Worm (Caenorhabditis elegans) whole organism, L1 larva: Measurements from ENCODE around the gene Y54G2A.41.

Experiments
- C34B4.2 ChIP-seq: sonication (generic microtip); optimal IDR thresholded peaks from 2 replicates; lab custom pipeline; 2017; ENCODE audit warnings: mild to moderate bottlenecking, missing genetic modification characterization, missing compliant biosample characterization
- Y116A8C.19 ChIP-seq: sonication (generic microtip); optimal IDR thresholded peaks from 2 replicates; lab custom pipeline; 2016; ENCODE audit warnings: missing compliant biosample characterization, missing genetic modification characterization, borderline replicate concordance
- alr-1 ChIP-seq: fragments of 200-800 bp; sonication (Bioruptor generic); optimal IDR thresholded peaks from 2 replicates; lab custom pipeline; 2018; ENCODE audit warnings: borderline replicate concordance, mild to moderate bottlenecking, missing genetic modification characterization, missing compliant biosample characterization
- ama-1 ChIP-seq: fragments of 150-350 bp; optimal IDR thresholded peaks from 2 replicates; lab custom pipeline; 2014
- blmp-1 ChIP-seq: fragments of 150-350 bp; optimal IDR thresholded peaks from 2 replicates; lab custom pipeline; 2014; ENCODE audit warnings: missing biosample characterization, missing genetic modification characterization
- ceh-82 ChIP-seq, 3 experiments: fragments of 150-350 bp in 1 of 3; sonication (generic microtip) in 2 of 3; optimal IDR thresholded peaks; 2 replicates each; lab custom pipeline; 2014 to 2017; ENCODE audit warnings: missing biosample characterization in 3 of 3, missing genetic modification characterization in 3 of 3
- ceh-88 ChIP-seq: fragments of 200-800 bp; sonication (Bioruptor generic); IDR thresholded peaks from 2 replicates; pipeline ENCODE4 v1.3.6; 2022; ENCODE audit warnings: missing genetic modification characterization, missing compliant biosample characterization
- ceh-90 ChIP-seq: sonication (generic microtip); optimal IDR thresholded peaks from 2 replicates; lab custom pipeline; 2016; ENCODE audit warnings: missing genetic modification characterization, missing compliant biosample characterization
- dsc-1 ChIP-seq: sonication (generic microtip); optimal IDR thresholded peaks from 2 replicates; lab custom pipeline; 2016; ENCODE audit warnings: mild to moderate bottlenecking, missing genetic modification characterization, missing compliant biosample characterization
- egl-13 ChIP-seq: sonication (generic microtip); optimal IDR thresholded peaks from 2 replicates; lab custom pipeline; 2016; ENCODE audit warnings: missing genotype, missing genetic modification reagents, missing genetic modification characterization, missing compliant biosample characterization
- elt-2 ChIP-seq: sonication (generic microtip); optimal IDR thresholded peaks from 2 replicates; lab custom pipeline; 2016; ENCODE audit warnings: missing genetic modification characterization, mild to moderate bottlenecking, inconsistent platforms, missing compliant biosample characterization, missing genetic modification reagents
- elt-3 ChIP-seq, 6 experiments: fragments of 150-350 bp in 1 of 6; sonication (generic microtip); optimal IDR thresholded peaks; 2 replicates each; lab custom pipeline; 2017 to 2018; ENCODE audit warnings: missing biosample characterization in 6 of 6, missing genetic modification characterization in 6 of 6, inconsistent platforms in 1 of 6
- ets-5 ChIP-seq: fragments of 200-800 bp; sonication (Bioruptor generic); IDR thresholded peaks from 2 replicates; pipeline ENCODE4 v1.3.6; 2022; ENCODE audit warnings: missing genetic modification characterization, missing compliant biosample characterization
- fkh-10 ChIP-seq: sonication (generic microtip); optimal IDR thresholded peaks from 2 replicates; lab custom pipeline; 2017; ENCODE audit warnings: missing biosample characterization, missing genetic modification reagents, missing genetic modification characterization
- grh-1 ChIP-seq: fragments of 200-800 bp; sonication (Bioruptor generic); IDR thresholded peaks from 2 replicates; pipeline ENCODE4 v1.3.6; 2022; ENCODE audit warnings: missing genetic modification reagents, missing genetic modification characterization, missing compliant biosample characterization
- hlh-17 ChIP-seq: fragments of 200-800 bp; sonication (Bioruptor generic); optimal IDR thresholded peaks from 2 replicates; lab custom pipeline; 2018; ENCODE audit warnings: missing genetic modification characterization, mild to moderate bottlenecking, missing compliant biosample characterization, moderate library complexity, borderline replicate concordance
- hlh-4 ChIP-seq: sonication (generic microtip); optimal IDR thresholded peaks from 2 replicates; lab custom pipeline; 2016; ENCODE audit warnings: mild to moderate bottlenecking, missing genetic modification characterization, missing compliant biosample characterization
- irx-1 ChIP-seq: sonication (generic microtip); optimal IDR thresholded peaks from 2 replicates; lab custom pipeline; 2016; ENCODE audit warnings: missing genetic modification characterization, missing compliant biosample characterization
- lin-13 ChIP-seq: fragments of 150-350 bp; optimal IDR thresholded peaks from 2 replicates; lab custom pipeline; 2014; ENCODE audit warnings: missing biosample characterization, missing genetic modification reagents, missing genetic modification characterization
- lin-14 ChIP-seq: fragments of 200-800 bp; sonication (Bioruptor generic); optimal IDR thresholded peaks from 2 replicates; lab custom pipeline; 2018; ENCODE audit warnings: mild to moderate bottlenecking, missing genetic modification characterization, moderate library complexity, missing compliant biosample characterization
- lin-35 ChIP-seq, 2 experiments: fragments of 150-350 bp; optimal IDR thresholded peaks; 2 replicates each; lab custom pipeline; 2014; ENCODE audit warnings: missing biosample characterization in 2 of 2, missing genetic modification characterization in 2 of 2, missing genetic modification reagents in 2 of 2
- lsy-2 ChIP-seq, 2 experiments: fragments of 150-350 bp; optimal IDR thresholded peaks; 2 replicates each; lab custom pipeline; 2014; ENCODE audit warnings: missing biosample characterization in 2 of 2, missing genetic modification characterization in 2 of 2
- mab-9 ChIP-seq: fragments of 200-800 bp; sonication (Bioruptor generic); IDR thresholded peaks from 2 replicates; pipeline ENCODE4 v1.3.6; 2022; ENCODE audit warnings: missing genetic modification reagents, missing genetic modification characterization, missing compliant biosample characterization
- mdl-1 ChIP-seq, 2 experiments: fragments of 150-350 bp; optimal IDR thresholded peaks; 2 replicates each; lab custom pipeline; 2014 to 2017; ENCODE audit warnings: missing biosample characterization in 2 of 2, missing genetic modification characterization in 2 of 2, inconsistent platforms in 1 of 2
- mef-2 ChIP-seq: fragments of 150-350 bp; optimal IDR thresholded peaks from 2 replicates; lab custom pipeline; 2014; ENCODE audit warnings: missing biosample characterization, missing genetic modification characterization
- mep-1 ChIP-seq: fragments of 150-350 bp; optimal IDR thresholded peaks from 2 replicates; lab custom pipeline; 2014; ENCODE audit warnings: missing biosample characterization, missing genetic modification characterization
- nhr-11 ChIP-seq: fragments of 150-350 bp; optimal IDR thresholded peaks from 2 replicates; lab custom pipeline; 2014; ENCODE audit warnings: missing biosample characterization, missing genetic modification characterization
- nhr-12 ChIP-seq: sonication (generic microtip); optimal IDR thresholded peaks from 2 replicates; lab custom pipeline; 2017; ENCODE audit warnings: missing biosample characterization, missing genetic modification characterization
- nhr-20 ChIP-seq: sonication (generic microtip); optimal IDR thresholded peaks from 2 replicates; lab custom pipeline; 2016; ENCODE audit warnings: mild to moderate bottlenecking, missing genetic modification characterization, missing compliant biosample characterization
- nhr-28 ChIP-seq: fragments of 150-350 bp; optimal IDR thresholded peaks from 2 replicates; lab custom pipeline; 2014; ENCODE audit warnings: missing biosample characterization, missing genetic modification characterization
- nhr-76 ChIP-seq: sonication (generic microtip); optimal IDR thresholded peaks from 2 replicates; lab custom pipeline; 2017; ENCODE audit warnings: missing biosample characterization, missing genetic modification characterization
- nhr-77 ChIP-seq: fragments of 150-350 bp; optimal IDR thresholded peaks from 2 replicates; lab custom pipeline; 2014; ENCODE audit warnings: missing biosample characterization, missing genetic modification characterization
- nhr-85 ChIP-seq: sonication (generic microtip); peaks from one replicate; lab custom pipeline; 2016; ENCODE audit warnings: missing genetic modification characterization, inconsistent platforms, missing compliant biosample characterization
- nhr-90 ChIP-seq: sonication (generic microtip); optimal IDR thresholded peaks from 2 replicates; lab custom pipeline; 2016; ENCODE audit warnings: mild to moderate bottlenecking, missing genetic modification characterization, missing compliant biosample characterization; ENCODE audit not compliant: poor library complexity
- snu-23 ChIP-seq: sonication (generic microtip); optimal IDR thresholded peaks from 2 replicates; lab custom pipeline; 2016; ENCODE audit warnings: missing genetic modification characterization, missing compliant biosample characterization
- sox-4 ChIP-seq: sonication (generic microtip); optimal IDR thresholded peaks from 2 replicates; lab custom pipeline; 2016; ENCODE audit warnings: missing genetic modification characterization, missing compliant biosample characterization
- sptf-1 ChIP-seq: fragments of 150-350 bp; optimal IDR thresholded peaks from 2 replicates; lab custom pipeline; 2014; ENCODE audit warnings: missing biosample characterization, missing genetic modification characterization
- tlp-1 ChIP-seq: fragments of 150-350 bp; optimal IDR thresholded peaks from 2 replicates; lab custom pipeline; 2014; ENCODE audit warnings: missing biosample characterization, missing genetic modification characterization
- unc-130 ChIP-seq: fragments of 150-350 bp; optimal IDR thresholded peaks from 2 replicates; lab custom pipeline; 2017; ENCODE audit warnings: missing biosample characterization, missing genetic modification characterization, inconsistent platforms
- unc-62 ChIP-seq: fragments of 150-350 bp; optimal IDR thresholded peaks from 2 replicates; lab custom pipeline; 2014; ENCODE audit warnings: missing biosample characterization, missing genetic modification reagents, missing genetic modification characterization
- unc-86 ChIP-seq: sonication (generic microtip); optimal IDR thresholded peaks from 2 replicates; lab custom pipeline; 2016; ENCODE audit warnings: missing genetic modification characterization, missing compliant biosample characterization
- unc-98 ChIP-seq: fragments of 200-800 bp; sonication (Bioruptor generic); IDR thresholded peaks from 2 replicates; pipeline ENCODE4 v1.3.6; 2022; ENCODE audit warnings: missing genetic modification characterization, missing compliant biosample characterization
- zag-1 ChIP-seq: fragments of 150-350 bp; optimal IDR thresholded peaks from 2 replicates; lab custom pipeline; 2014; ENCODE audit warnings: missing biosample characterization, missing genetic modification characterization
- zip-4 ChIP-seq: fragments of 200-800 bp; sonication (Bioruptor generic); optimal IDR thresholded peaks from 2 replicates; lab custom pipeline; 2018; ENCODE audit warnings: mild to moderate bottlenecking, missing genetic modification characterization, moderate library complexity, missing compliant biosample characterization
- ztf-11 ChIP-seq, 2 experiments: sonication (generic microtip); optimal IDR thresholded peaks; 2 replicates each; lab custom pipeline; 2016 to 2017; ENCODE audit warnings: missing genetic modification characterization in 2 of 2, missing biosample characterization in 1 of 2, missing compliant biosample characterization in 1 of 2

Gene Y54G2A.41

DNA sequence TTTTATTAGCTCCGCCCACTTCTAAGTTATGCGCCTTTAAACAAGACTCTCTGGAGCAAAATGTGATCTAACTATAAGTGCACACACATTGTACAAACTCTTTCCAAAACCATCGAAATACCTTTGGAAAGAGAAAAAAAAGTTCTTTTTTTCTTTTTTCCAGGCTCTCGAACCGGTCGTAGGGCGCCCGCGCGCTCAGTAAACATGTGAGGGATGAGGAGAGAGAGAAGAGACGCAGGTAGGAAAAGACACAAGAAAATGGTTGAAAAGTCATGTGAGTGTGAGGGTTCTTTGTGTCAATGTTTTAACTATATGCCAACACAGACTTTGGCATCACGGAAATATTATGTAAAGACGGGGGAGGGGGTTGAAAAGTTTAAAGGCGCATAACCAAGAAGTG, 22.8 kb downstream of the Y54G2A.41 start (continued):
- TF ChIP-seq Y116A8C.19 (tag; lab: Kevin White, UChicago) (no peak), ceh-82 (tag; optimal IDR thresholded peaks at IDR 0.05; lab: Kevin White, UChicago) (peak; percentile 12 to 75 (median 55)), blmp-1 (tag; lab: Kevin White, UChicago) (peak; percentile 74), mab-9 (GFP tag; lab: Robert Waterston, UW) (0 out of 2 replicates have a peak, but pooled peaks have one; percentile 30), mef-2 (tag; lab: Kevin White, UChicago) (no peak), mdl-1 (tag; optimal IDR thresholded peaks at IDR 0.05; lab: Kevin White, UChicago) (peak in 1 of 2 experiments; percentile 86), lin-13 (GFP tag; lab: Kevin White, UChicago) (peak; percentile 79), snu-23 (GFP tag; lab: Kevin White, UChicago) (peak; percentile 93), hlh-17 (no peak), zip-4 (no peak), elt-3 (tag; optimal IDR thresholded peaks at IDR 0.05; lab: Kevin White, UChicago) (peak in 2 of 6 experiments; percentile 55 to 56), unc-62 (GFP tag; lab: Kevin White, UChicago) (no peak), unc-86 (tag; lab: Kevin White, UChicago) (peak; percentile 45), unc-98 (GFP tag; lab: Robert Waterston, UW) (no peak), zag-1 (no peak), sox-4 (tag; lab: Kevin White, UChicago) (no peak), C34B4.2 (tag; lab: Kevin White, UChicago) (no peak), grh-1 (GFP tag; lab: Robert Waterston, UW) (peak; percentile 95), ceh-88 (GFP tag; lab: Robert Waterston, UW) (peak; percentile 63; the same call in 1 of the 2 replicates), irx-1 (peak; percentile 45), hlh-4 (tag; lab: Kevin White, UChicago) (no peak), dsc-1 (tag; lab: Kevin White, UChicago) (peak; percentile 28), ceh-90 (tag; lab: Kevin White, UChicago) (no peak), elt-2 (tag; lab: Kevin White, UChicago) (peak; percentile 16), nhr-12 (tag; lab: Kevin White, UChicago) (no peak), lin-14 (peak; percentile 94), egl-13 (no peak), fkh-10 (no peak), ets-5 (GFP tag; lab: Robert Waterston, UW) (no peak), mep-1 (tag; lab: Kevin White, UChicago) (peak; percentile 94), unc-130 (tag; lab: Kevin White, UChicago) (peak; percentile 37), ztf-11 (tag; optimal IDR thresholded peaks at IDR 0.05; lab: Kevin White, UChicago) (no peak), nhr-11 (peak; percentile 35), lsy-2 (tag; optimal IDR thresholded peaks at IDR 0.05; lab: Kevin White, UChicago) (peak; percentile 79 to 84), nhr-90 (tag; lab: Kevin White, UChicago) (peak; percentile 86), alr-1 (tag; lab: Kevin White, UChicago) (no peak), nhr-28 (tag; lab: Kevin White, UChicago) (no peak), nhr-85 (tag; lab: Kevin White, UChicago) (peak; percentile 96), sptf-1 (tag; lab: Kevin White, UChicago) (no peak), nhr-76 (tag; lab: Kevin White, UChicago) (no peak), lin-35 (GFP tag; optimal IDR thresholded peaks at IDR 0.05; lab: Kevin White, UChicago) (peak; percentile 75 to 88), nhr-20 (tag; lab: Kevin White, UChicago) (peak; percentile 93), tlp-1 (no peak), ama-1 (lab: Kevin White, UChicago) (peak; percentile 89), nhr-77 (peak; percentile 58)
